Worm (Caenorhabditis elegans): ENCODE measurements around the gene F20D6.8.
A peak's percentile ranks its signal among the peaks of the same experiment; 100 is the strongest.

Gene F20D6.8

ce11 chrV:8212816-8213215 lies 44.7 kb upstream of the F20D6.8 start:
- peak; percentile 8 for TF ChIP-seq gmeb-1 (tag; optimal IDR thresholded peaks at IDR 0.05)
- no peak for TF ChIP-seq C34F6.9 (tag; optimal IDR thresholded peaks at IDR 0.05)
- no peak for TF ChIP-seq snpc-4 (tag; optimal IDR thresholded peaks at IDR 0.05)
- TF ChIP-seq F13H6.1 (tag; optimal IDR thresholded peaks at IDR 0.05), result no peak
- TF ChIP-seq sma-9 (GFP tag; optimal IDR thresholded peaks at IDR 0.05), result peak; percentile 25
- TF ChIP-seq sma-9 (tag; optimal IDR thresholded peaks at IDR 0.05), result no peak
- TF ChIP-seq fos-1 (tag; optimal IDR thresholded peaks at IDR 0.05), result peak; percentile 68
- no peak for TF ChIP-seq mbf-1 (tag; optimal IDR thresholded peaks at IDR 0.05)

- no peak for TF ChIP-seq nhr-129 (tag; optimal IDR thresholded peaks at IDR 0.05)
- TF ChIP-seq blmp-1 (tag; optimal IDR thresholded peaks at IDR 0.05; ENCODE audit: insufficient read depth), result no peak
- no peak for TF ChIP-seq aly-2 (tag; optimal IDR thresholded peaks at IDR 0.05)
- TF ChIP-seq nhr-12 (tag; optimal IDR thresholded peaks at IDR 0.05), result no peak
- peak; percentile 1 for TF ChIP-seq nhr-21 (tag; optimal IDR thresholded peaks at IDR 0.05)
- TF ChIP-seq crh-2 (tag; optimal IDR thresholded peaks at IDR 0.05), result peak; percentile 7
- TF ChIP-seq sma-9 (GFP tag; optimal IDR thresholded peaks at IDR 0.05), result peak; percentile 44
- TF ChIP-seq sma-9 (tag; optimal IDR thresholded peaks at IDR 0.05), result no peak
- TF ChIP-seq gmeb-1 (tag; optimal IDR thresholded peaks at IDR 0.05), result no peak
- TF ChIP-seq ama-1 (optimal IDR thresholded peaks at IDR 0.05), result no peak
- TF ChIP-seq nhr-11 (tag; optimal IDR thresholded peaks at IDR 0.05), result no peak
- no peak for TF ChIP-seq ztf-1 (GFP tag; conservative IDR thresholded peaks at IDR 0.05)
- no peak for TF ChIP-seq fos-1 (tag; optimal IDR thresholded peaks at IDR 0.05)
- TF ChIP-seq elt-3 (tag; optimal IDR thresholded peaks at IDR 0.05), result no peak
- TF ChIP-seq C34F6.9 (tag; optimal IDR thresholded peaks at IDR 0.05), result peak; percentile 21
- TF ChIP-seq F13H6.1 (tag; optimal IDR thresholded peaks at IDR 0.05), result no peak
- no peak for TF ChIP-seq snpc-4 (tag; optimal IDR thresholded peaks at IDR 0.05)
- peak in 1 of 2 experiments; percentile 28 for TF ChIP-seq lsy-2 (tag; optimal IDR thresholded peaks at IDR 0.05)
- no peak for TF ChIP-seq lin-11 (tag; optimal IDR thresholded peaks at IDR 0.05)
- no peak for TF ChIP-seq elt-1 (tag; optimal IDR thresholded peaks at IDR 0.05)
- TF ChIP-seq ZK546.5 (tag; optimal IDR thresholded peaks at IDR 0.05), result no peak
- TF ChIP-seq peb-1 (tag; optimal IDR thresholded peaks at IDR 0.05), result no peak
- TF ChIP-seq zag-1 (tag; optimal IDR thresholded peaks at IDR 0.05), result no peak
- TF ChIP-seq nhr-25 (tag; optimal IDR thresholded peaks at IDR 0.05), result no peak
These were observed 43.9 kb upstream of the F20D6.8 start for ce11 chrV:8211993-8212392.

- TF ChIP-seq snpc-4 (tag; optimal IDR thresholded peaks at IDR 0.05) (no peak), gmeb-1 (tag; optimal IDR thresholded peaks at IDR 0.05) (no peak), mab-5 (tag; optimal IDR thresholded peaks at IDR 0.05) (peak; percentile 17)
These were observed 42.5 kb upstream of the F20D6.8 start for ce11 chrV:8210527-8210926.

ce11 chrV:8206931-8207330 lies 38.9 kb upstream of the F20D6.8 start, which contains the start of gene timp-1:
TSS of gene timp-1 (plus strand) at chrV:8207235.
- TF ChIP-seq aly-2 (tag; optimal IDR thresholded peaks at IDR 0.05) (no peak), blmp-1 (tag; optimal IDR thresholded peaks at IDR 0.05; ENCODE audit: insufficient read depth) (peak; percentile 66)

- TF ChIP-seq ceh-16 (tag; optimal IDR thresholded peaks at IDR 0.05) (no peak), fos-1 (tag; optimal IDR thresholded peaks at IDR 0.05) (peak; percentile 26), ztf-1 (GFP tag; conservative IDR thresholded peaks at IDR 0.05) (no peak), peb-1 (tag; optimal IDR thresholded peaks at IDR 0.05) (no peak)
These were observed 35.1 kb upstream of the F20D6.8 start, which contains the start of gene cest-17 for ce11 chrV:8203085-8203643. TSS of gene cest-17 (plus strand) at chrV:8203332.

- TF ChIP-seq sma-3 (GFP tag; optimal IDR thresholded peaks at IDR 0.05), result peak; percentile 27
- TF ChIP-seq sma-9 (GFP tag; optimal IDR thresholded peaks at IDR 0.05), result peak; percentile 18
- TF ChIP-seq sma-9 (tag; optimal IDR thresholded peaks at IDR 0.05), result no peak
- no peak for TF ChIP-seq alr-1 (tag; optimal IDR thresholded peaks at IDR 0.05)
- peak; percentile 56 for TF ChIP-seq fos-1 (tag; optimal IDR thresholded peaks at IDR 0.05)
- TF ChIP-seq peb-1 (tag; optimal IDR thresholded peaks at IDR 0.05), result no peak
- TF ChIP-seq sem-4 (tag; optimal IDR thresholded peaks at IDR 0.05), result peak; percentile 36
- TF ChIP-seq lsy-2 (tag; optimal IDR thresholded peaks at IDR 0.05), result peak in 1 of 2 experiments; percentile 19
These were observed 33.3 kb upstream of the F20D6.8 start, which contains the start of gene cri-2 for ce11 chrV:8201229-8201858. TSS of gene cri-2 (plus strand) at chrV:8201808.
